Worm (Caenorhabditis elegans) whole organism, early embryonic: ENCODE results near the gene spl-3.

Experiments
- B0310.2 ChIP-seq: sonication (generic microtip); optimal IDR thresholded peaks from 2 replicates; lab custom pipeline; 2016; ENCODE audit warnings: mild to moderate bottlenecking, missing genetic modification characterization, missing compliant biosample characterization
- F13C5.2 ChIP-seq: sonication (generic microtip); optimal IDR thresholded peaks from 2 replicates; lab custom pipeline; 2017; ENCODE audit warnings: mild to moderate bottlenecking, missing genetic modification characterization, inconsistent platforms, missing compliant biosample characterization
- aly-1 ChIP-seq: sonication (generic microtip); optimal IDR thresholded peaks from 2 replicates; lab custom pipeline; 2016; ENCODE audit warnings: missing genetic modification characterization, missing compliant biosample characterization
- ama-1 ChIP-seq: fragments of 150-350 bp; optimal IDR thresholded peaks from 2 replicates; lab custom pipeline; 2014
- ceh-13 ChIP-seq: fragments of 200-800 bp; sonication (Bioruptor generic); optimal IDR thresholded peaks from 2 replicates; lab custom pipeline; 2018; ENCODE audit warnings: mild to moderate bottlenecking, missing genetic modification characterization, missing compliant biosample characterization
- ceh-36 ChIP-seq: sonication (generic microtip); optimal IDR thresholded peaks from 2 replicates; lab custom pipeline; 2016; ENCODE audit warnings: missing genetic modification characterization, inconsistent platforms, missing compliant biosample characterization
- ets-7 ChIP-seq: sonication (generic microtip); optimal IDR thresholded peaks from 2 replicates; lab custom pipeline; 2016; ENCODE audit warnings: missing genotype, missing genetic modification characterization, missing compliant biosample characterization
- flt-1 ChIP-seq: fragments of 200-800 bp; sonication (Bioruptor generic); IDR thresholded peaks from 2 replicates; pipeline ENCODE4 v1.3.6; 2022; ENCODE audit warnings: missing genetic modification characterization, missing compliant biosample characterization
- hmbx-1 ChIP-seq: sonication (generic microtip); optimal IDR thresholded peaks from 2 replicates; lab custom pipeline; 2016; ENCODE audit warnings: mild to moderate bottlenecking, missing genetic modification characterization, missing compliant biosample characterization
- hmg-4 ChIP-seq: fragments of 200-800 bp; sonication (Bioruptor generic); optimal IDR thresholded peaks from 2 replicates; lab custom pipeline; 2018; ENCODE audit warnings: mild to moderate bottlenecking, missing genetic modification characterization, missing compliant biosample characterization
- hnd-1 ChIP-seq: sonication (generic microtip); optimal IDR thresholded peaks from 2 replicates; lab custom pipeline; 2016; ENCODE audit warnings: missing genetic modification characterization, missing compliant biosample characterization
- pes-1 ChIP-seq: fragments of 200-800 bp; sonication (Bioruptor generic); IDR thresholded peaks from 2 replicates; pipeline ENCODE4 v1.3.6; 2022; ENCODE audit warnings: missing genetic modification reagents, missing genetic modification characterization, missing compliant biosample characterization
- scrt-1 ChIP-seq: fragments of 200-800 bp; sonication (Bioruptor generic); IDR thresholded peaks from 2 replicates; pipeline ENCODE4 v1.3.6; 2022; ENCODE audit warnings: missing genetic modification characterization, missing compliant biosample characterization
- sea-1 ChIP-seq: fragments of 200-800 bp; sonication (Bioruptor generic); conservative IDR thresholded peaks from 2 replicates; pipeline ENCODE4 v1.3.6; 2022; ENCODE audit warnings: missing genetic modification characterization, missing compliant biosample characterization
- tbx-11 ChIP-seq: fragments of 200-800 bp; sonication (Bioruptor generic); IDR thresholded peaks from 2 replicates; pipeline ENCODE4 v1.3.6; 2022; ENCODE audit warnings: missing genetic modification characterization, missing compliant biosample characterization
- tbx-37 ChIP-seq: fragments of 200-800 bp; sonication (Bioruptor generic); conservative IDR thresholded peaks from 2 replicates; pipeline ENCODE4 v1.3.6; 2022; ENCODE audit warnings: missing genetic modification reagents, missing genetic modification characterization, missing compliant biosample characterization
- tra-4 ChIP-seq: sonication (generic microtip); optimal IDR thresholded peaks from 2 replicates; lab custom pipeline; 2017; ENCODE audit warnings: missing genetic modification characterization, missing compliant biosample characterization

The spl-3 gene

DNA sequence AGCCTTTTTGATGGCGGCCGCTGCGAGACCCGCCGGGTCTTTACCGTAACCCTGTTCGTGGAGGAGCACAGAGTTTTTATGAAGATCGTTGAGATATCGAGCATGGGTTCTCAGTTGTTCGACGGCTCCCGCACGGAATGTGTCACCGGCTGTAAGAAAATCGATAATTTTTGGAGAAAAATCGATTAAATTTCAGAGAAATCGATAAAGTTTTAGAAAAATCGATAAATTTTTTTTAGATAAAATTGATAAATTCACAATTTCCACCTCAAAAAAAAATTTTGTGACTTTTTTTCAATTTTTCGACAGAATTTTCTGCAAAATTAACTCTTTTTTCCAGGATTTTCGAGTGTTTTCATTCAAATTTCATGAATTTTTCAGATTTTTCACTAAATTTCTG is 41.9 kb downstream of the spl-3 start:
- TF ChIP-seq tra-4 (tag; lab: Kevin White, UChicago) = no peak
- TF ChIP-seq F13C5.2 (tag; lab: Kevin White, UChicago) = no peak
- TF ChIP-seq hmbx-1 (tag; lab: Kevin White, UChicago) = no peak
- no peak for TF ChIP-seq ama-1
- no peak for TF ChIP-seq tbx-37 (GFP tag; lab: Robert Waterston, UW)
- no peak for TF ChIP-seq ceh-13 (GFP tag; lab: Kevin White, UChicago)
- no peak for TF ChIP-seq tbx-11 (GFP tag; lab: Robert Waterston, UW)
- TF ChIP-seq hnd-1 (tag; lab: Kevin White, UChicago) = no peak
- no peak for TF ChIP-seq flt-1 (GFP tag; lab: Robert Waterston, UW)
- no peak for TF ChIP-seq hmg-4 (GFP tag; lab: Kevin White, UChicago)

DNA sequence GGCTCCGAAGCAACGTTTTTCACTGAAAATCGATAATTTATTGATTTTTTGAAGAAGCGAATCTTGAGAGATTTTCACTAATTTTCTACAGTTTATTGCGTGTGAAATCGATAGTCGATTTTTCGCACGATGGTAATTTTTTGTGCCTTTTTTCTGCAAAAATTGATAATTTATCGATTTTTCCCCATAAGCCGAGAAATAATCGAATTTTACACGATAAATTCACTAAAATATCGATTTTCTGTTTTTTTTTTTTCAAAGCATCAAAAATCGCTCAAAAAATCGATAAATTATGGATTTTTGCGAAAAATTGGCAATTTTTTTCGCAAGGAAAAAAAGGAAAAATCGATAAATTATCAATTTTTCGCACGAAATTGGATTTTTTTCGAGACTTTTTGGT is 42.9 kb downstream of the spl-3 start:
- TF ChIP-seq tbx-37 (GFP tag; lab: Robert Waterston, UW) = no peak
- TF ChIP-seq hnd-1 (tag; lab: Kevin White, UChicago) = no peak

DNA sequence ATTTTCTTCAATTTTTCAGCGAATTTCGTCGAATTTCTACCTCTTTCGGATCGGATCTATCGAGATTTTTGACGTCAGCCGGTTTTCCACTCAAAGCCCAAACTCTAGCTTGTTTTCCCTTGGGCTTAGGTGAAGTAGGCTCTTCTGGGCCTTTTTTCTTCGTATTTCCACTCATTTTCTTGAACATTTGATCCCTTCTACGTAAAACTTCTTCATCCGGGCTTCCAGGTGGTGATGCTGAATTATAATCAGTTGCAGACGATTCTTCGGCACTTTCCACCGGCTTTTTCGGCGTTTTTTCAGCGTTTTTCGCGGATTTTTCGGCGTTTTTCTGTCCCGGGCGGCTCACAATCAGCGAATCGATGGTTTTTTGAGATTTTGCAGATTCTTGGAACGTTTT is 45.3 kb downstream of the spl-3 start:
- TF ChIP-seq ceh-13 (GFP tag; lab: Kevin White, UChicago) (no peak), tbx-11 (GFP tag; lab: Robert Waterston, UW) (no peak), tbx-37 (GFP tag; lab: Robert Waterston, UW) (no peak), sea-1 (GFP tag; lab: Robert Waterston, UW) (no peak), B0310.2 (no peak), hnd-1 (tag; lab: Kevin White, UChicago) (no peak)

DNA sequence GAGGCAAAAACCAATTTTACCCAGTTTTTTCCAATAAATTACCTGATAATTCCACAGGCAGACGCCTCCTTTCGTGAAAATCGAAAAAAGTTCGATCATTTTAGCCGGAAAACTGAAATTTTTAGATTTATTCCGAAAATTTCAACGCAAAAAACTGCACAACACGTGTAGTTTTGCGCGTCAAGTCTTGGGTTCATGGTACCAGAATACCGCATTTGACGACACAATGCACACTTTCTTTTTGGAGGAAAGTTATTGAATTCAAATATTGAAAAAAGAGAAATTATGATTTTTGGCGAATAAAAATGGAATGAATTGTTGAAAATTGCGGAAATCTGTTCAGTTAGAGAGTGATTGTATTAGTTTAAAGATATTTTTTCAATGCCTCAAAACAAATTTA is 46.8 kb downstream of the spl-3 start, which contains the start of gene F38A1.8:
F38A1.8 (minus strand) TSS at position 167 of the 400 bp plus-strand sequence.
- TF ChIP-seq ceh-13 (GFP tag; lab: Kevin White, UChicago) = no peak
- TF ChIP-seq flt-1 (GFP tag; lab: Robert Waterston, UW) = no peak
- no peak for TF ChIP-seq aly-1
- no peak for TF ChIP-seq tbx-37 (GFP tag; lab: Robert Waterston, UW)
- no peak for TF ChIP-seq hmbx-1 (tag; lab: Kevin White, UChicago)
- no peak for TF ChIP-seq tbx-11 (GFP tag; lab: Robert Waterston, UW)
- no peak for TF ChIP-seq pes-1
- TF ChIP-seq ceh-36 (tag; lab: Kevin White, UChicago) = no peak
- no peak for TF ChIP-seq tra-4 (tag; lab: Kevin White, UChicago)
- TF ChIP-seq F13C5.2 (tag; lab: Kevin White, UChicago) = no peak
- TF ChIP-seq B0310.2 = no peak
- no peak for TF ChIP-seq ets-7
- no peak for TF ChIP-seq scrt-1
- no peak for TF ChIP-seq ama-1
- no peak for TF ChIP-seq sea-1 (GFP tag; lab: Robert Waterston, UW)

DNA sequence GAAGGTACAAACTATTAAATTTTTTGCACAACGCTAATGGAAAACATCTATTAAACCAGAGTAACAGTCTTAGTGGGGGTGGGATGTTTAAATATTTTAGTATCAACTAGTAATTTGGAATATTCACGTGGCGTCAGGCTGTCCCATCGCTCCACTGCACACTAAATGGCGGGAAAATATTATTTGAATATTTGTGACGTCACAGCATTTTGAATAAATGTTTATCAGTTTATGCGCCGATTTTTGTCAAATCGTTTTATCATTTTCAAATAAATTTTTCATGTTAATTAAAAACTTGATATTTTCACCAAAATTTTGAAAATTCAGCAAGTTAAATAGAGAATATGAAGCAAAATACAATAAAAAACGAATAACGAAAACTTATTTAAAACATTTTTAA is 50.4 kb downstream of the spl-3 start, which contains the start of gene F38A1.15:
F38A1.15 (minus strand) TSS at position 101 of the 400 bp plus-strand sequence.
- no peak for TF ChIP-seq scrt-1
- TF ChIP-seq tbx-11 (GFP tag; lab: Robert Waterston, UW) = no peak
- no peak for TF ChIP-seq F13C5.2 (tag; lab: Kevin White, UChicago)
- no peak for TF ChIP-seq hmg-4 (GFP tag; lab: Kevin White, UChicago)
- TF ChIP-seq hmbx-1 (tag; lab: Kevin White, UChicago) = no peak

DNA sequence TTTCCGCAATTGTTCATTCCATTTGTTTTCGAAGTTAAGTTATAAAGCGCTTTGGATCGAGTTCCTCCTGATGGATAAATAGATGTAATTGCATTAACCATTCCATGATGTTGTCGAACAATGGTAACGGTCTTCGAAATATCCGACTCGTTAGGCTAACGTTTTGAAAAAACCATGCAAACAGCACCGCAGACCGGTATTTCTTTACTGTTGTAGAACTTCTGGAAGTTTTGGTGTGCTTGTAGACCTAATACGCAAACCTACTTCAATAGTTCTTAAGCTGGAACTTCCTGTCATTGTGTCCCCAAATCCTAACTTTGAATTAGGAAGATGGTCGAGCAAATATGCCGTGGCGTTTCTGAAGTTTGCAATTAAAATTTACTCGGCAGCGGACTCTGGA is 52.4 kb downstream of the spl-3 start, which contains the start of gene F38A1.9:
F38A1.9 (minus strand) TSS at position 101 of the 400 bp plus-strand sequence.
- no peak for TF ChIP-seq tbx-37 (GFP tag; lab: Robert Waterston, UW)
- TF ChIP-seq F13C5.2 (tag; lab: Kevin White, UChicago) = no peak
- TF ChIP-seq sea-1 (GFP tag; lab: Robert Waterston, UW) = no peak
- TF ChIP-seq scrt-1 = no peak
- TF ChIP-seq flt-1 (GFP tag; lab: Robert Waterston, UW) = no peak
- TF ChIP-seq B0310.2 = no peak
- no peak for TF ChIP-seq ama-1
- no peak for TF ChIP-seq hmbx-1 (tag; lab: Kevin White, UChicago)
- no peak for TF ChIP-seq ceh-36 (tag; lab: Kevin White, UChicago)
- no peak for TF ChIP-seq hnd-1 (tag; lab: Kevin White, UChicago)
- no peak for TF ChIP-seq ceh-13 (GFP tag; lab: Kevin White, UChicago)
- TF ChIP-seq ets-7 = no peak
- no peak for TF ChIP-seq aly-1
- TF ChIP-seq tbx-11 (GFP tag; lab: Robert Waterston, UW) = no peak
- no peak for TF ChIP-seq tra-4 (tag; lab: Kevin White, UChicago)

DNA sequence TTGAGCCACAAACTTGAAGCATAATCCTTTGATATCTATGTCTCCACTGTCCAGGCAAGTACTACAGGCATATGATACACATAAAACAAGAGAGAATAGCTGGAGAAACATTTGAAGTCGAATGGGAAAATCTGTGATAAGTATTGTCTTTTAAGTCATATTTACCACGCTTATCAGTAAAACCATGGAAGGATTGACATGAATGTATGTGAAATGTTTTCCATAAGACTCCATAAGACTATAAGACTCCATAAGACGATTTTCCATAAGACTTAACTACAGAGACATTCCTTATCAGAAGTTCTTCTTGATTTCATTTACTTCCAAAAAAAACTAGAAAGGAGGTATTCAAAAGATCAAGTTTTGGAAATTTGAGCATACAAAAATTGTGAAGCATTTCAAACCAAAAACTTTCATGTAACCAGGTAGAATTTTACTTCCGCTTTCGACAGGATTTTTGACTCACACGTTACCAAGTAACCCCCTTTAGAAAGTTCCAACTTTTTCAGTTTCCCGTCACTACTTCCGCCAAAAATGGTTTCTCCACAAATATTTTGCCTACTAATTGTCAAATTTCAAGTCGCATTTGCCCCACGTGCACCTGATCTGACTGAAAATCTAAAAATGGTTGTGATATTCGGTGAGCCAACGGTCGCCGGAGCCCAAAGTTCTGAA is 54.0 kb downstream of the spl-3 start, which contains the start of the genes clec-165 and F38A1.11:
clec-165 (minus strand) TSS at position 125 of the 675 bp plus-strand sequence.
F38A1.11 (plus strand) TSS at position 625 of the 675 bp plus-strand sequence.
- TF ChIP-seq hnd-1 (tag; lab: Kevin White, UChicago) (no peak), F13C5.2 (tag; lab: Kevin White, UChicago) (no peak), ama-1 (no peak), pes-1 (no peak), ceh-36 (tag; lab: Kevin White, UChicago) (no peak), hmbx-1 (tag; lab: Kevin White, UChicago) (no peak), aly-1 (no peak), tbx-37 (GFP tag; lab: Robert Waterston, UW) (no peak), B0310.2 (no peak), hmg-4 (GFP tag; lab: Kevin White, UChicago) (no peak), scrt-1 (no peak), tbx-11 (GFP tag; lab: Robert Waterston, UW) (no peak), ceh-13 (GFP tag; lab: Kevin White, UChicago) (no peak), sea-1 (GFP tag; lab: Robert Waterston, UW) (no peak), ets-7 (no peak), tra-4 (tag; lab: Kevin White, UChicago) (no peak)
